Worm (Caenorhabditis elegans): ENCODE data around the gene VC5.2.

- TF ChIP-seq hlh-15 (tag; optimal IDR thresholded peaks at IDR 0.05): no peak
- TF ChIP-seq pqm-1 (tag; optimal IDR thresholded peaks at IDR 0.05): no peak
- no peak for TF ChIP-seq rnt-1 (tag; optimal IDR thresholded peaks at IDR 0.05)
These were observed 31.2 kb upstream of the VC5.2 start, which contains the start of gene spig-8 for ce11 chrV:7054598-7054997.
